Fruit fly (Drosophila melanogaster): ENCODE measurements around the gene hth.

The hth gene

DNA sequence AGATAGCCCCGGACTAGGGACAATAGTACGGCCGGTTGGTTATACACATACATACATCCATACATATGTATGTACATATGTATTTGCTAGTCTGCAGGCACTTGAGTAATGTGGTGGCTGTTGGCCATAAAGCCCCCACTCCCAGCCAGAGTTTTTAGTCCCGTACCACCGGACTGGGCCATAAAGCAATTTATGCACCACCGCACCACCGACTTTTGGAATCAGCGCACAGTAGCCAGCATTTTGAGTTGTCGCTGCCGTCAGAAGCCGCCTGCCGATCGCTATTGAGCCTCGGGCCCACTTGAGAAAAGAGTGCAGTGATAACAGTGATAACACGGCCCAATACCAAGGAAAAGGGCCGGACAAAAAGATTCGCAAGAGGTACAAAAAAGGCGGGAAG lies 42.9 kb downstream of the hth start (continued):
- TF ChIP-seq CG12769 (tag; optimal IDR thresholded peaks at IDR 0.05): peak; percentile 52
- 0 out of 2 replicates have a peak, but pooled peaks have one; percentile 47 for TF ChIP-seq rib (GFP tag; IDR thresholded peaks at IDR 0.05)
- no peak for TF ChIP-seq dmrt99B (tag; optimal IDR thresholded peaks at IDR 0.05)
- no peak for TF ChIP-seq seq (GFP tag; IDR thresholded peaks at IDR 0.05)
- no peak for TF ChIP-seq unc-4 (GFP tag; IDR thresholded peaks at IDR 0.05; ENCODE audit: partially characterized antibody)
- TF ChIP-seq sug (tag; optimal IDR thresholded peaks at IDR 0.05): peak; percentile 73

DNA sequence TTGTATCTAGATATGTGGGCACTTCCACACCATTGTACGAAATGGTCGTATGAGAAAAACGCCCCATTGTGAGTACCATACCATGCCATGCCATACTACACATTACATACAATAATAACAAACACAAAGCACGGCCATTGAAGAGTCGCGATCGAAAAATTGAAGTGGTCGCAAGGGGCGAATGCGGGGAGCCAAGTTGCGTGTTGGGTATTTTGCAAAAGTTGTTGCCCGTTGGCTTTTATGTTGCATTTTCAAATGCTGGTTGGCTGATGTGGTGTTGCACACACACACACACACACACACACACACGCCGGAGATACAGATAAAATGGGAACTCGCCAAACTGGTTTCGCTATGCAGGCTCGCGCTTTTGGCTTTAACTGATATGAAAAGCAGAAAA lies 44.5 kb downstream of the hth start:
- TF ChIP-seq CG8089 (GFP tag; optimal IDR thresholded peaks at IDR 0.05) (no peak), CG34422 (GFP tag; IDR thresholded peaks at IDR 0.05) (no peak), PHDP (tag; optimal IDR thresholded peaks at IDR 0.05) (no peak), fd64A (GFP tag; optimal IDR thresholded peaks at IDR 0.05) (no peak), CG33557 (GFP tag; optimal IDR thresholded peaks at IDR 0.05) (no peak), crol (GFP tag; IDR thresholded peaks at IDR 0.05) (peak; percentile 42; the same call in 1 of the 2 replicates), zen2 (GFP tag; IDR thresholded peaks at IDR 0.05; ENCODE audit: partially characterized antibody) (no peak), CG18262 (tag; optimal IDR thresholded peaks at IDR 0.05) (no peak), CG11456 (GFP tag; IDR thresholded peaks at IDR 0.05) (no peak), ham (GFP tag; IDR thresholded peaks at IDR 0.05) (no peak), Gsc (GFP tag; IDR thresholded peaks at IDR 0.05) (no peak), CG3281 (GFP tag; optimal IDR thresholded peaks at IDR 0.05) (no peak), Sry-δ (GFP tag; optimal IDR thresholded peaks at IDR 0.05) (no peak), sc (optimal IDR thresholded peaks at IDR 0.05) (no peak), sc (GFP tag; optimal IDR thresholded peaks at IDR 0.05) (no peak), Ssrp (tag; optimal IDR thresholded peaks at IDR 0.05) (no peak), C15 (GFP tag; IDR thresholded peaks at IDR 0.05) (no peak), Drgx (GFP tag; IDR thresholded peaks at IDR 0.05) (0 out of 2 replicates have a peak, but pooled peaks have one; percentile 18), kah (GFP tag; optimal IDR thresholded peaks at IDR 0.05) (no peak), cg (GFP tag; optimal IDR thresholded peaks at IDR 0.05) (peak; percentile 14), CG30020 (tag; optimal IDR thresholded peaks at IDR 0.05) (no peak), TFAM (GFP tag; optimal IDR thresholded peaks at IDR 0.05) (no peak), zfh1 (GFP tag; IDR thresholded peaks at IDR 0.05) (no peak), Nf-YC (tag; optimal IDR thresholded peaks at IDR 0.05) (peak; percentile 21), caup (GFP tag; optimal IDR thresholded peaks at IDR 0.05; ENCODE audit: severe bottlenecking) (no peak), CG2199 (GFP tag; IDR thresholded peaks at IDR 0.05) (peak; percentile 69; the same call in 1 of the 3 replicates), CG8281 (tag; optimal IDR thresholded peaks at IDR 0.05) (no peak), Hmr (GFP tag; optimal IDR thresholded peaks at IDR 0.05) (no peak)

DNA sequence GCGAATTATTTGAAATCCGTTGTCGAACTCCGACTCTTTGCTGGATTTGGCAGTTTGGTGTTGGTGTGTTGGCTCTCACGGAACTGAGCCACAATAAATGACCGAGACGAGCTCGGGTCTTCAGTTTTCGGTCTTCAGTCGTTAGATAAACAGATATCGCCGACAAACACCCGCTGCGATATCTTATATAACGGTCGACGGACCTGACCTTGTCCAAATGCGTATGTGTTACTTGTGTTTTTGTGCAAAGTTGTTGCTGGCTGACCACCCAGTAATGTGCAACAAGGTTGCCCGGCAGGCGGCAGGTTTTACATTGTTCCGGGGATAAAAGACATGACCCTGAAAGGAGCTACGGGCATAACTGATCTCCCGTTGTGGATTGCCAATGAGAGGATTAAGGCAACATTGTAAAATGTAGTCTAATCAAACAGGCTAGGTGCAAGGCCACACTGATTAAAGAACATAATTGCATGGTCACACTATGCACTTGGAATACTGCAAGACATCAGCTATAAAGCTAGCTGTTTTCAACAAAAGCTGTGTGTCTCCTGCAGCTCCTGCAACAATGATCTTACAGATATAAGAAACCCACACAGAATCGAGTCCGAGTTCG lies 45.1 kb downstream of the hth start:
- TF ChIP-seq CG15479 (GFP tag; optimal IDR thresholded peaks at IDR 0.05) (peak; percentile 94), Pdp1 (GFP tag; optimal IDR thresholded peaks at IDR 0.05) (peak in 1 of 2 experiments; percentile 78), D (optimal IDR thresholded peaks at IDR 0.05) (peak; percentile 62), D (GFP tag; optimal IDR thresholded peaks at IDR 0.05) (no peak), Dref (GFP tag; IDR thresholded peaks at IDR 0.05) (no peak), CG1233 (GFP tag; optimal IDR thresholded peaks at IDR 0.05) (no peak), CG17612 (GFP tag; IDR thresholded peaks at IDR 0.05) (no peak), ftz-f1 (GFP tag; optimal IDR thresholded peaks at IDR 0.05) (peak; percentile 16), chinmo (GFP tag; IDR thresholded peaks at IDR 0.05; ENCODE audit: partially characterized antibody) (0 out of 4 replicates have a peak, but pooled peaks have one; percentile 3), stc (GFP tag; IDR thresholded peaks at IDR 0.05) (no peak), zen (tag; optimal IDR thresholded peaks at IDR 0.05) (peak; percentile 77), tll (GFP tag; optimal IDR thresholded peaks at IDR 0.05) (peak in 1 of 2 experiments; percentile 1), stwl (tag; optimal IDR thresholded peaks at IDR 0.05) (peak; percentile 83)

Data from whole organism, embryonic.